Fruit fly (Drosophila melanogaster) whole organism, embryonic: Measurements from ENCODE around the gene mthl11.

Experiments used
- Sox102F ChIP-seq: fragments of 200-800 bp; sonication (Bioruptor generic); optimal IDR thresholded peaks from 2 replicates; lab custom pipeline; 2018; ENCODE audit warnings: missing biosample characterization, mild to moderate bottlenecking, missing genetic modification characterization, moderate library complexity
- mirr ChIP-seq: fragments of 200-800 bp; sonication (Bioruptor generic); optimal IDR thresholded peaks from 3 replicates; lab custom pipeline; 2018; ENCODE audit warnings: missing biosample characterization, mild to moderate bottlenecking, missing genetic modification characterization

DNA sequence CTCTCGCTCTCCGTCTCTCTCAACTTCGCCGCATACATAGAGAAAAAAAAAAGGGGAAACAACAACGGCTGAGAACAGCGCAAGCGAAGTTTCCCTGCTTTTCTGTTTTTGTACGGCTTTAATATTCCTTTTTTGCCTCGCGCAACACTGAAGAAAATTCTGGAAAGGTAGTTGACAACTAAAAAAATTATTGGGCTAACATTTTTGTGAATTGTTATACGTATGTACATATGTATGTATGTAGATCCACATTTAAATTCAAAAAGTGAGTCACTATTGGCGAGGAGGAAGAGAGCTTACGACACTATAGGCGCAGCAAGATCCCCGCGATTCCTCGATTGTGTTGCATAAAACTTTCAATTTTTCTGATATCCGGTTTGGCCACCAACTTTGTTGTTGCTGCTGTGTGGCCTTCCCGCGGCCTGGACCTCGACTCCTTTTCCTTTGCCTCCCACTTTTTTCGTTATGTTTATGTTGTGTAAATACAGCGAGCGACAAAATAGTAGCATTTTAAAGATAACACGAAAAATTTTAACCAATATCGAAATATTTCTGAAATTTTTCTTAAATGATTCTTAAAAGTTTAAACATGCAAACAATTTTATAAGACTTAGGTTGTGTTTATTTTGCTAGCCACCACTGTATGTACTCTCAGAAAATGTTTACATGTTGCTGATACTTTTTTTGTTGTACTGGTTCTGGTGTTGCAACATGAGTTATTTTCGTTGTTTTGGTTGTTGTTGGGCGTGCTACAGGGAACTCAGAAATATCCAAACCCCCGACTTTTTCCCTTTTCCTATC is 44.1 kb upstream of the mthl11 start:
- TF ChIP-seq Sox102F (GFP tag; lab: Kevin White, UChicago) (peak; percentile 85), mirr (GFP tag; lab: Kevin White, UChicago) (no peak)
